Fruit fly (Drosophila melanogaster): ENCODE results near the gene Alg14.
A peak's percentile ranks its signal among the peaks of the same experiment; 100 is the strongest.

The Alg14 gene

DNA sequence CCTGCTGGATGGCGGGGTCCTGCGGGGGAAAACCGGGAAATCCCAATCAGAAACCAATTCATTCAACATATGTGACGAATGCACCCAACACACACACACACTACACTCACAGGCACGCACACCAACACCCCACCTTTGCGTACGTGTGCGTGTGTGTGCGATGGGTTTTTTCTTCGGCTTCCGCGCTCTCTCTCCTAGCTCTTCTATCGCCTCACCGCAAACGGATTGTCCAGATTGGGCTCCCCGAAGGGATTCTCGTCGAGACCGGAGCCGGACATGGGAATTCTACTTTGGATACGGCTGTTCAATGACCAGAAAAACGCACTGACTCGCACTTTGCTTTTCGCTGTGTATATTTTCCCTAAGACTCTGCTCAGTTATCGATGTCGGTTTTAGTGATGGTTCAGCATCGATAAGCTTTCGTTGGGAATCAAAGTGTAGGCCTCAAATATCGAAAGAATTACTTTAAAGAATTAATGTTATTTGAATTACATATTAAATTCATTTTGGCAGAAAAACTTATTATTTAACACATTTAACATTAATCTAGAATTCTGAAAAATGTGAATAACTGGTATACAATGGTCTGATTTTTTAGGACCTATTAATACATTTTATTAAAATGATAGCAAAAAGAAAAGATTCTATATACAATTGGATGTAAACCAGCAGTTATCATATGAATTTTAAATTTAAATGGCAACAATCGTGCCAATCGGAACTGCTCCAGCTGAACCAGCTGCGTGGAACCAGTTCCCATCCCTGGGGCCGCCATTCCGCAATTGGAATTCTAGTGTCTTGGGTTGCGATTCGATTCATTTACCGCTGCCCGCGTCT lies 22.3 kb upstream of the Alg14 start, which contains the start of the genes Scamp and Ahcy:
Gene Scamp, minus strand, starts transcription at position 394 of the 837 bp plus-strand sequence.
Gene Ahcy, plus strand, starts transcription at position 772 of the 837 bp plus-strand sequence.
- TF ChIP-seq fd85E (GFP tag; optimal IDR thresholded peaks at IDR 0.05) = no peak
- TF ChIP-seq cyc (GFP tag; optimal IDR thresholded peaks at IDR 0.05) = peak; percentile 24
- TF ChIP-seq CG6808 (GFP tag; optimal IDR thresholded peaks at IDR 0.05) = no peak
- peak; percentile 4 for TF ChIP-seq achi (GFP tag; optimal IDR thresholded peaks at IDR 0.05)
- no peak for TF ChIP-seq salr (GFP tag; optimal IDR thresholded peaks at IDR 0.05)
- TF ChIP-seq Hr4 (GFP tag; optimal IDR thresholded peaks at IDR 0.05) = peak; percentile 32
- TF ChIP-seq Lpt (GFP tag; optimal IDR thresholded peaks at IDR 0.05) = no peak
- peak; percentile 30 for TF ChIP-seq Eip75B (GFP tag; optimal IDR thresholded peaks at IDR 0.05)
- TF ChIP-seq Hr38 (GFP tag; optimal IDR thresholded peaks at IDR 0.05) = no peak
- TF ChIP-seq CG16779 (tag; optimal IDR thresholded peaks at IDR 0.05) = peak; percentile 10
- no peak for TF ChIP-seq CG6276 (GFP tag; optimal IDR thresholded peaks at IDR 0.05)
- TF ChIP-seq CG4318 (GFP tag; optimal IDR thresholded peaks at IDR 0.05) = no peak
- TF ChIP-seq Met (GFP tag; optimal IDR thresholded peaks at IDR 0.05) = peak; percentile 45
- no peak for TF ChIP-seq Sox15 (GFP tag; optimal IDR thresholded peaks at IDR 0.05)
- no peak for TF ChIP-seq eg (GFP tag; IDR thresholded peaks at IDR 0.05)
- TF ChIP-seq CG8119 (GFP tag; IDR thresholded peaks at IDR 0.05) = no peak
- no peak for TF ChIP-seq net (GFP tag; optimal IDR thresholded peaks at IDR 0.05)
- TF ChIP-seq Sox14 (GFP tag; optimal IDR thresholded peaks at IDR 0.05) = no peak
- TF ChIP-seq spab (GFP tag; optimal IDR thresholded peaks at IDR 0.05) = no peak
- TF ChIP-seq Ets96B (tag; optimal IDR thresholded peaks at IDR 0.05) = no peak
- 0 out of 3 replicates have a peak, but pooled peaks have one; percentile 12 for TF ChIP-seq CG6163 (GFP tag; IDR thresholded peaks at IDR 0.05)
- no peak for TF ChIP-seq CG9139 (GFP tag; optimal IDR thresholded peaks at IDR 0.05)
- TF ChIP-seq CG8319 (GFP tag; optimal IDR thresholded peaks at IDR 0.05) = no peak
- TF ChIP-seq Ets21C (GFP tag; optimal IDR thresholded peaks at IDR 0.05) = peak; percentile 10
- peak; percentile 26 for TF ChIP-seq CG10631 (GFP tag; optimal IDR thresholded peaks at IDR 0.05)
- TF ChIP-seq OdsH (GFP tag; optimal IDR thresholded peaks at IDR 0.05) = peak; percentile 27
- no peak for TF ChIP-seq CG11902 (GFP tag; optimal IDR thresholded peaks at IDR 0.05)
- no peak for TF ChIP-seq dsx (GFP tag; optimal IDR thresholded peaks at IDR 0.05; ENCODE audit: poor library complexity, severe bottlenecking)
- TF ChIP-seq CG6854 (GFP tag; optimal IDR thresholded peaks at IDR 0.05) = no peak
- peak; percentile 54 for TF ChIP-seq Eip78C (GFP tag)
- peak; percentile 28 for TF ChIP-seq Smox (GFP tag; optimal IDR thresholded peaks at IDR 0.05)
- no peak for TF ChIP-seq CG8632 (GFP tag; optimal IDR thresholded peaks at IDR 0.05)
- TF ChIP-seq CG15336 (GFP tag; IDR thresholded peaks at IDR 0.05) = 0 out of 2 replicates have a peak, but pooled peaks have one; percentile 32
- TF ChIP-seq CG31627 (GFP tag; optimal IDR thresholded peaks at IDR 0.05) = no peak
- peak; percentile 26 for TF ChIP-seq CG3919 (GFP tag; optimal IDR thresholded peaks at IDR 0.05)
- TF ChIP-seq pdm3 (GFP tag; optimal IDR thresholded peaks at IDR 0.05) = peak; percentile 26
- no peak for TF ChIP-seq Eip93F (GFP tag; optimal IDR thresholded peaks at IDR 0.05)
- no peak for TF ChIP-seq fkh (GFP tag; optimal IDR thresholded peaks at IDR 0.05)
- no peak for TF ChIP-seq CG6792 (GFP tag; optimal IDR thresholded peaks at IDR 0.05)
- TF ChIP-seq CG32006 (GFP tag; optimal IDR thresholded peaks at IDR 0.05) = no peak
- TF ChIP-seq ss (GFP tag; optimal IDR thresholded peaks at IDR 0.05) = no peak
- TF ChIP-seq acj6 (GFP tag; optimal IDR thresholded peaks at IDR 0.05) = peak; percentile 12
- no peak for TF ChIP-seq CG1621 (tag; optimal IDR thresholded peaks at IDR 0.05)
- no peak for TF ChIP-seq fd59A (GFP tag; optimal IDR thresholded peaks at IDR 0.05)
- TF ChIP-seq CG34406 (GFP tag; optimal IDR thresholded peaks at IDR 0.05) = no peak
- TF ChIP-seq Gug (GFP tag; IDR thresholded peaks at IDR 0.05) = no peak
- TF ChIP-seq svp (GFP tag) = peak; percentile 41
- no peak for TF ChIP-seq CG3032 (tag; optimal IDR thresholded peaks at IDR 0.05)
- no peak for TF ChIP-seq CG7368 (GFP tag; optimal IDR thresholded peaks at IDR 0.05)
- peak; percentile 26 for TF ChIP-seq Hr39 (GFP tag; optimal IDR thresholded peaks at IDR 0.05)
- TF ChIP-seq CG11762 (GFP tag; optimal IDR thresholded peaks at IDR 0.05; ENCODE audit: insufficient read depth) = no peak

Data from whole organism, prepupa.